Worm (Caenorhabditis elegans) whole organism, L2 larva: ENCODE results near the gene C36C9.6.

Experiments used
- C34F6.9 ChIP-seq: fragments of 150-350 bp; optimal IDR thresholded peaks from 2 replicates; lab custom pipeline; 2014; ENCODE audit warnings: missing biosample characterization, missing genetic modification characterization
- ZK546.5 ChIP-seq: sonication (generic microtip); optimal IDR thresholded peaks from 2 replicates; lab custom pipeline; 2017; ENCODE audit warnings: missing biosample characterization, missing genetic modification characterization
- ama-1 ChIP-seq: fragments of 150-350 bp; optimal IDR thresholded peaks from 2 replicates; lab custom pipeline; 2018; ENCODE audit warnings: inconsistent platforms
- egl-27 ChIP-seq: sonication (generic microtip); optimal IDR thresholded peaks from 3 replicates; lab custom pipeline; 2017; ENCODE audit warnings: missing biosample characterization, missing genetic modification reagents, missing genetic modification characterization
- lin-13 ChIP-seq: fragments of 150-350 bp; optimal IDR thresholded peaks from 2 replicates; lab custom pipeline; 2014; ENCODE audit warnings: missing biosample characterization, missing genetic modification reagents, missing genetic modification characterization
- nhr-10 ChIP-seq: sonication (generic microtip); optimal IDR thresholded peaks from 2 replicates; lab custom pipeline; 2017; ENCODE audit warnings: missing biosample characterization, missing genetic modification characterization
- skn-1 ChIP-seq: sonication (generic microtip); optimal IDR thresholded peaks from 2 replicates; lab custom pipeline; 2017; ENCODE audit warnings: missing biosample characterization, missing genetic modification characterization
- unc-62 ChIP-seq: fragments of 150-350 bp; optimal IDR thresholded peaks from 2 replicates; lab custom pipeline; 2014; ENCODE audit warnings: missing biosample characterization, missing genetic modification reagents, missing genetic modification characterization

ce11 chrX:1706538-1706937 lies 15.7 kb upstream of the C36C9.6 start, which contains the start of gene F07G6.5:
- TF ChIP-seq unc-62 (GFP tag; lab: Kevin White, UChicago) (no peak), C34F6.9 (tag; lab: Kevin White, UChicago) (no peak), skn-1 (tag; lab: Kevin White, UChicago) (no peak), lin-13 (GFP tag; lab: Kevin White, UChicago) (no peak), egl-27 (tag; lab: Kevin White, UChicago) (no peak), nhr-10 (tag; lab: Kevin White, UChicago) (no peak), ama-1 (lab: Kevin White, UChicago) (no peak), ZK546.5 (tag; lab: Kevin White, UChicago) (no peak)
